Worm (Caenorhabditis elegans): ENCODE results near the gene Y50D4A.1.

Gene Y50D4A.1

DNA sequence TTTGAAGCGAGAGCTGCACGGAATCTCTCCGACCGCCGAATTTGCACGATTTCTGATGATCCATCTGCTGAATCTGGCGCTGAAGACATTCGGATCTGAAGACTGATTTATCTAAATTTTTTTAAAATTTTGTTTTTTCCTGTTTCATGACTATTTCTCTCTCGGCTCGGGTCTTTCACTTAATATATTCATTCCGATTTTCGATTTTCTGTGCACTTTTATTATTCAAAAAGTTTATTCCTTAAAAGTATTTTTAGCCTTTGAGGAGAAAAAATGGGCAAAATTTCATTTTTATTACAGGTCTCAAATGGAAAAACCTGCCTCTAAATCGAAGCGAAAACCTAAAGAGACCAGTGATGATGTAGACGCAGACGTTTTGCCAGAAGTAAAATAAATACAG lies at the start of gene Y50D4A.1:
Gene Y50D4A.1, plus strand, starts transcription at position 301 of the 400 bp plus-strand sequence.
- TF ChIP-seq F13H6.1 (tag; optimal IDR thresholded peaks at IDR 0.05) (no peak), crh-2 (tag; optimal IDR thresholded peaks at IDR 0.05) (no peak), mdl-1 (tag; optimal IDR thresholded peaks at IDR 0.05) (no peak), nhr-12 (tag; optimal IDR thresholded peaks at IDR 0.05) (no peak)

DNA sequence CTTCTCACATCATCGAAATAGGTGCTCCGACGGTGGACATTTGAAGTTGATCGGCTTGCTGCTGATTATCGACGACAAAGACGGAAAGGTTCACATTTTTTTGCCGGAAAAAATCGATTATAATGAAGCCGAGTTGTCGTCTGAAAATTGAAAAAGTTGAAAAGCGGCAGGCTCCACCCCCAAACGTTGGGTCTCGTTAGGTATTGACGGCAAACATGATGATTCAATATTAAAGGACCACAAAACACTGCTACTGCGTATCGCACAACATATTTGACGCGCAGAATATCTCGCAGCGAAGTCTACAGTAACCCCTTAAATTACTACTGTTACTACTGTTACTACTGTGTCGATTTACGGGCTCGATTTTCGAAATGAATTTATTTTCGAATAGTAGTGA lies 49.4 kb upstream of the Y50D4A.1 start:
- TF ChIP-seq lin-11 (tag; optimal IDR thresholded peaks at IDR 0.05), result no peak
- no peak for TF ChIP-seq nhr-21 (tag; optimal IDR thresholded peaks at IDR 0.05)
- TF ChIP-seq egl-27 (tag; optimal IDR thresholded peaks at IDR 0.05), result no peak
- TF ChIP-seq Y55F3AM.14 (GFP tag; optimal IDR thresholded peaks at IDR 0.05), result peak; percentile 79
- TF ChIP-seq crh-2 (tag; optimal IDR thresholded peaks at IDR 0.05), result no peak
- TF ChIP-seq fos-1 (tag; optimal IDR thresholded peaks at IDR 0.05), result no peak
- TF ChIP-seq lin-39 (tag; optimal IDR thresholded peaks at IDR 0.05), result no peak
- TF ChIP-seq lsy-2 (tag; optimal IDR thresholded peaks at IDR 0.05), result peak; percentile 14 to 27
- no peak for TF ChIP-seq sma-9 (GFP tag; optimal IDR thresholded peaks at IDR 0.05)
- TF ChIP-seq sma-9 (tag; optimal IDR thresholded peaks at IDR 0.05), result no peak
- no peak for TF ChIP-seq ztf-11 (tag; optimal IDR thresholded peaks at IDR 0.05)
- TF ChIP-seq nhr-11 (tag; optimal IDR thresholded peaks at IDR 0.05), result no peak
- no peak for TF ChIP-seq nhr-77 (tag; optimal IDR thresholded peaks at IDR 0.05)
- TF ChIP-seq nhr-129 (tag; optimal IDR thresholded peaks at IDR 0.05), result peak; percentile 3
- TF ChIP-seq gmeb-1 (tag; optimal IDR thresholded peaks at IDR 0.05), result no peak
- no peak for TF ChIP-seq ceh-82 (tag; optimal IDR thresholded peaks at IDR 0.05)
- no peak for TF ChIP-seq peb-1 (tag; optimal IDR thresholded peaks at IDR 0.05)
- TF ChIP-seq sem-4 (tag; optimal IDR thresholded peaks at IDR 0.05), result no peak
- TF ChIP-seq unc-62 (GFP tag; optimal IDR thresholded peaks at IDR 0.05), result no peak

DNA sequence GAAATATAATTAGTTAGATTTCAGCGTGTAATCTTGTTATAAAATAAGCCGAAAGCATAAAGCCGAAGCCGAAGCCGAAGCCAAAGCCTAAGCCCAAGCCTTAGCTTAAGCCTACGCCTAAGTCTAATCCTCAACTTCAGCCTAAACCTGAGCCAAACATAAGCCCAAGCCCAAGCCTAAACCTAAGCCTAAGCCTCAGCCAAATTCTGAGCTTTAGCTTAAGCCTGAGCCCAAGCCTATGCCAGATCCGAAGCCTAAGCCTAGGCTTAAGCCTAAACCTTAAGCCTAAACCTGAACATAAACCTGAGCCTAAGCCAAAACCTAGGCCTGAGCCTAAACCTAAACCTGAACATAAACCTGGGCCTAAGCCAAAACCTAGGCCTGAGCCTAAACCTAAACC lies 47.0 kb upstream of the Y50D4A.1 start:
- no peak for TF ChIP-seq lsy-2 (tag; optimal IDR thresholded peaks at IDR 0.05)
- TF ChIP-seq unc-62 (GFP tag; optimal IDR thresholded peaks at IDR 0.05), result no peak
- no peak for TF ChIP-seq ceh-82 (tag; optimal IDR thresholded peaks at IDR 0.05)
- TF ChIP-seq mdl-1 (tag; optimal IDR thresholded peaks at IDR 0.05), result no peak
- no peak for TF ChIP-seq zag-1 (tag; optimal IDR thresholded peaks at IDR 0.05)
- TF ChIP-seq peb-1 (tag; optimal IDR thresholded peaks at IDR 0.05), result no peak
- TF ChIP-seq nhr-237 (tag; optimal IDR thresholded peaks at IDR 0.05), result no peak
- no peak for TF ChIP-seq nhr-6 (tag; optimal IDR thresholded peaks at IDR 0.05)
- no peak for TF ChIP-seq F13H6.1 (tag; optimal IDR thresholded peaks at IDR 0.05)

DNA sequence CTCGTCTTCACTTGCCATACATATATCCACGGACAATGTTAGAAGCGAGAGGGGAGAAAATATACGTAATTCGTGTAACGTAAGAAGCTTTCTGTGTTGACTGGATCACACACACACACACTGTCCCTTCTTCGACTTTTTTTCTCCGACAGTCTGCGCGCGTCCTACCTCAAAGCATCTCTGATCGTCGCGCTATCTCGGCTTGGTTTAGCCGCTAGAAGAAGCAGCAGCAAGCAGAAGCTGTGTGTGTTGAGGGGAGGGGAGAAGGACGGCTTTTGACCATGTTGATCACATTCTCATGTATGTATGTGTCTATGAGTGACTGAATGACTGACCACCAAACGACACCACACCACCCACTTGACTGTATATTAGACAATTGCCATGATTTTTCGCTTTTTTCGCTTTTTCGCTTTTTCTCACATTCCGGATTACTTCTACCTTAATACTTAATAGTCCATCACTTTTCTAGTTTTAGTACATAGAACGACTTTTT lies 43.4 kb upstream of the Y50D4A.1 start, which contains the start of gene T21H3.5:
Gene T21H3.5, minus strand, starts transcription at position 98 of the 496 bp plus-strand sequence.
- TF ChIP-seq sma-3 (GFP tag; optimal IDR thresholded peaks at IDR 0.05) (no peak), nhr-10 (tag; optimal IDR thresholded peaks at IDR 0.05) (no peak), elt-3 (tag; optimal IDR thresholded peaks at IDR 0.05) (no peak), nhr-129 (tag; optimal IDR thresholded peaks at IDR 0.05) (no peak), ceh-82 (tag; optimal IDR thresholded peaks at IDR 0.05) (no peak), alr-1 (tag; optimal IDR thresholded peaks at IDR 0.05) (no peak), gmeb-1 (tag; optimal IDR thresholded peaks at IDR 0.05) (no peak), fos-1 (tag; optimal IDR thresholded peaks at IDR 0.05) (no peak), R02D3.7 (tag; optimal IDR thresholded peaks at IDR 0.05) (no peak), C34F6.9 (tag; optimal IDR thresholded peaks at IDR 0.05) (no peak)

DNA sequence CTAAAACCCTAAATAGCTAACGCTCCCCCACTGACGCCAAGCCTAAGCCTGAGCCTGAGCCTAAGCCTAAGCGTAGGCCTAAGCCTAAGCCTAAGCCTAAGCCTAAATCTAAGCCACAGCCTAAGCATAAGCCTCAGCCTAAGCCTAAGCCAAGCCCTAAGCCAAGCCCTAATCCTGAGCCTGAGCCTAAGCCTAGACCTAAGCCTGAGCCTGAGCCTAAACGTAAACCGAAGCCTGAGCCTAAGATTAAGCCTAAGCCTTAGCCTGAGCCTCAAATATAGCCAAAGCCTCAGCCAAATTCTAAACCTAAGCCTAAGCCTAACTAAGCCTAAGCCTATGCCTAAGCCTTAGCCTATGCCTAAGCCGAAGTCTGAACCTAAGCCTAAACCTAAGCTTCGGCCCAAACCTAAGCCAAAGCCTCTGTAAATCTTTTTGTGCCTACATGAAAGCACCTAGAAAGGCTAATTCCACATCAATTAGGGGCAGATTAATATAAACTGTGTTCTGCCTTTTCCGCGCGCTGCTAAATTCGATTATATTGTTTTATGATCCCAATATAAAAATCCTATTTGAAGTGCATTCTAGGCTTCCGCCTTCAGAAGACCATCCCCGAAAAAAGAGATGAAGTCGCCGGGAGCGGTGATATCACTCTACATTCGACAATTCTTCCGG lies 42.5 kb upstream of the Y50D4A.1 start, which contains the start of gene ptr-16:
Gene ptr-16, plus strand, starts transcription at position 622 of the 672 bp plus-strand sequence.
- TF ChIP-seq ama-1 (optimal IDR thresholded peaks at IDR 0.05) (no peak), ceh-82 (tag; optimal IDR thresholded peaks at IDR 0.05) (no peak), nhr-12 (tag; optimal IDR thresholded peaks at IDR 0.05) (no peak), lsy-2 (tag; optimal IDR thresholded peaks at IDR 0.05) (no peak)

DNA sequence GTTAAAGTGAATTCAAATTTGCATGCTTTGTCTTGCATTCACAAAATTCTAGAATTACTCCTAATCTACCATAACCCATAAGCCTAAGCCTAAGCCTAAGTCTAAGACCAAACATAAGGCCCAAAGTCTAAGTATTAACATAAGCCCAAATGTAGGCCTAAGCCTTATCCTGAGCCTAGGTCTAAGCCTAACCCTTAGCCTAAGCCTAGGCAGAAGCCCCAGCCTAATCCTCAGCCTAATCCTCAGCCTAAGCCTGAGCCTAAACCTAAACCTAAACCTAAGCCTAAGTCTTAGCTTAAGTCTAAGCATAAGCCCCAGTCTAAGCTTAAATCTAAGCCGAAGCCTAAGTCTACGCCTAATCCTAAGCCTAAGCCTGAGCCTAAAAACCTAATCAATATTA lies 37.1 kb upstream of the Y50D4A.1 start:
- no peak for TF ChIP-seq sem-4 (tag; optimal IDR thresholded peaks at IDR 0.05)
- no peak for TF ChIP-seq peb-1 (tag; optimal IDR thresholded peaks at IDR 0.05)
- no peak for TF ChIP-seq nhr-10 (tag; optimal IDR thresholded peaks at IDR 0.05)
- TF ChIP-seq ama-1 (optimal IDR thresholded peaks at IDR 0.05), result no peak
- no peak for TF ChIP-seq nhr-129 (tag; optimal IDR thresholded peaks at IDR 0.05)
- TF ChIP-seq ceh-82 (tag; optimal IDR thresholded peaks at IDR 0.05), result no peak
- no peak for TF ChIP-seq mdl-1 (tag; optimal IDR thresholded peaks at IDR 0.05)
- TF ChIP-seq ZK546.5 (tag; optimal IDR thresholded peaks at IDR 0.05), result no peak
- TF ChIP-seq unc-62 (GFP tag; optimal IDR thresholded peaks at IDR 0.05), result no peak
- TF ChIP-seq nhr-77 (tag; optimal IDR thresholded peaks at IDR 0.05), result no peak
- no peak for TF ChIP-seq ztf-4 (tag; optimal IDR thresholded peaks at IDR 0.05)
- no peak for TF ChIP-seq mab-5 (tag; optimal IDR thresholded peaks at IDR 0.05)
- no peak for TF ChIP-seq skn-1 (tag; optimal IDR thresholded peaks at IDR 0.05)

Data from whole organism, L2 larva.